Worm (Caenorhabditis elegans) whole organism, young adult: Measurements from ENCODE around the gene Y54F10AM.8.
"Not testable (repeated sequence)": the region's sequence is repeated elsewhere in the genome, so short reads cannot be mapped to it uniquely, and the experiment has no call there.

Experiments
- F22D6.2 ChIP-seq: sonication (generic microtip); optimal IDR thresholded peaks from 2 replicates; lab custom pipeline; 2016; ENCODE audit warnings: mild to moderate bottlenecking, missing genetic modification characterization, missing compliant biosample characterization
- egl-18 ChIP-seq: fragments of 200-800 bp; sonication (Bioruptor generic); IDR thresholded peaks from 2 replicates; pipeline ENCODE4 v1.3.6; 2022; ENCODE audit warnings: missing genetic modification reagents, missing genetic modification characterization, missing compliant biosample characterization
- tlf-1 ChIP-seq: fragments of 200-800 bp; sonication (Bioruptor generic); optimal IDR thresholded peaks from 2 replicates; lab custom pipeline; 2018; ENCODE audit warnings: mild to moderate bottlenecking, missing genetic modification characterization, missing compliant biosample characterization

DNA sequence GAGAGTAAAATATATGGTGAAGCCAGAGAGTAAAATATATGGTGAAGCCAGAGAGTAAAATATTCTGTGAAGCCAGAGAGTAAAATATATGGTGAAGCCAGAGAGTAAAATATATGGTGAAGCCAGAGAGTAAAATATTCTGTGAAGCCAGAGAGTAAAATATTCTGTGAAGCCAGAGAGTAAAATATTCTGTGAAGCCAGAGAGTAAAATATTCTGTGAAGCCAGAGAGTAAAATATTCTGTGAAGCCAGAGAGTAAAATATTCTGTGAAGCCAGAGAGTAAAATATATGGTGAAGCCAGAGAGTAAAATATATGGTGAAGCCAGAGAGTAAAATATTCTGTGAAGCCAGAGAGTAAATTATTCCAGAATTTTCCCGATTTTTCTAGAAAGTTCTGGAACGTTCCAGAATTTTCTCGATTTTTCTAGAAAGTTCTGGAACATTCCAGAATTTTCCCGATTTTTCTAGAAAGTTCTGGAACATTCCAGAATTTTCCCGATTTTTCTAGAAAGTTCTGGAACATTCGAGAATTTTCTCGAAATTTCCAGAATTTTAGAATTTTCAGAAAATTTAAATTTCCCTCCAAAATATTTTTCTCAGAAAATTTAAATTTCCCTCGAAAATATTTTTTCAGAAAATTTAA, 6.3 kb downstream of the Y54F10AM.8 start:
- TF ChIP-seq tlf-1 (GFP tag; lab: Kevin White, UChicago); F22D6.2 (tag; lab: Kevin White, UChicago): not testable (repeated sequence)
- TF ChIP-seq egl-18 (GFP tag; lab: Robert Waterston, UW), result peak; percentile 24; the same call in 1 of the 2 replicates
